Worm (Caenorhabditis elegans) whole organism, young adult: ENCODE data around the gene Y116A8C.37.

Experiments used
- B0019.2 ChIP-seq: fragments of 200-800 bp; sonication (Bioruptor generic); conservative IDR thresholded peaks from 2 replicates; pipeline ENCODE4 v1.3.6; 2022; ENCODE audit warnings: missing genetic modification reagents, missing genetic modification characterization, missing compliant biosample characterization
- B0261.1 ChIP-seq: sonication (generic microtip); optimal IDR thresholded peaks from 2 replicates; lab custom pipeline; 2016; ENCODE audit warnings: mild to moderate bottlenecking, missing genetic modification characterization, moderate library complexity, missing compliant biosample characterization
- B0336.3 ChIP-seq: fragments of 200-800 bp; sonication (Bioruptor generic); IDR thresholded peaks from 2 replicates; pipeline ENCODE4 v1.3.6; 2022; ENCODE audit warnings: missing genetic modification characterization, missing compliant biosample characterization
- C06A6.2 ChIP-seq: fragments of 200-800 bp; sonication (Bioruptor generic); conservative IDR thresholded peaks from 2 replicates; pipeline ENCODE4 v1.3.6; 2022; ENCODE audit warnings: missing genetic modification characterization, missing compliant biosample characterization
- F23B12.7 ChIP-seq: sonication (generic microtip); optimal IDR thresholded peaks from 2 replicates; lab custom pipeline; 2017; ENCODE audit warnings: missing genetic modification characterization, mild to moderate bottlenecking, missing compliant biosample characterization, antibody characterized with exemption, moderate library complexity; ENCODE audit not compliant: insufficient read depth
- F52B5.7 ChIP-seq: sonication (generic microtip); optimal IDR thresholded peaks from 2 replicates; lab custom pipeline; 2016; ENCODE audit warnings: mild to moderate bottlenecking, missing genetic modification characterization, missing compliant biosample characterization
- T07F8.4 ChIP-seq: sonication (generic microtip); optimal IDR thresholded peaks from 2 replicates; lab custom pipeline; 2016; ENCODE audit warnings: mild to moderate bottlenecking, missing genetic modification characterization, moderate library complexity, missing compliant biosample characterization
- Y56A3A.18 ChIP-seq: fragments of 200-800 bp; sonication (Bioruptor generic); IDR thresholded peaks from 2 replicates; pipeline ENCODE4 v1.3.6; 2022; ENCODE audit warnings: missing genetic modification reagents, missing genetic modification characterization, missing compliant biosample characterization
- Y95B8A.8 ChIP-seq: fragments of 200-800 bp; sonication (Bioruptor generic); IDR thresholded peaks from 2 replicates; pipeline ENCODE4 v1.3.6; 2022; ENCODE audit warnings: missing genetic modification reagents, missing genetic modification characterization, missing compliant biosample characterization
- ZK185.1 ChIP-seq: sonication (generic microtip); optimal IDR thresholded peaks from 2 replicates; lab custom pipeline; 2016; ENCODE audit warnings: mild to moderate bottlenecking, missing genetic modification characterization, missing compliant biosample characterization; ENCODE audit not compliant: poor library complexity, severe bottlenecking
- akir-1 ChIP-seq: fragments of 200-800 bp; sonication (Bioruptor generic); optimal IDR thresholded peaks from 2 replicates; lab custom pipeline; 2018; ENCODE audit warnings: mild to moderate bottlenecking, missing genetic modification characterization, moderate library complexity, missing compliant biosample characterization
- attf-3 ChIP-seq: fragments of 200-800 bp; sonication (Bioruptor generic); conservative IDR thresholded peaks from 2 replicates; pipeline ENCODE4 v1.3.6; 2022; ENCODE audit warnings: missing genetic modification reagents, missing genetic modification characterization, missing compliant biosample characterization
- attf-5 ChIP-seq: fragments of 200-800 bp; sonication (Bioruptor generic); optimal IDR thresholded peaks from 2 replicates; lab custom pipeline; 2018; ENCODE audit warnings: mild to moderate bottlenecking, missing genetic modification characterization, missing compliant biosample characterization
- attf-6 ChIP-seq: fragments of 200-800 bp; sonication (Bioruptor generic); IDR thresholded peaks from 2 replicates; pipeline ENCODE4 v1.3.6; 2022; ENCODE audit warnings: missing genetic modification reagents, missing genetic modification characterization, missing compliant biosample characterization
- ccch-3 ChIP-seq: fragments of 200-800 bp; sonication (Bioruptor generic); optimal IDR thresholded peaks from 2 replicates; lab custom pipeline; 2018; ENCODE audit warnings: mild to moderate bottlenecking, missing genetic modification characterization, missing compliant biosample characterization
- dox-1 ChIP-seq: fragments of 200-800 bp; sonication (Bioruptor generic); IDR thresholded peaks from 2 replicates; pipeline ENCODE4 v1.3.6; 2022; ENCODE audit warnings: missing genetic modification reagents, missing genetic modification characterization, missing compliant biosample characterization
- dpff-1 ChIP-seq: sonication (generic microtip); optimal IDR thresholded peaks from 2 replicates; lab custom pipeline; 2017; ENCODE audit warnings: mild to moderate bottlenecking, missing genetic modification characterization, missing compliant biosample characterization
- egrh-3 ChIP-seq: fragments of 200-800 bp; sonication (Bioruptor generic); IDR thresholded peaks from 2 replicates; pipeline ENCODE4 v1.3.6; 2022; ENCODE audit warnings: missing genetic modification reagents, missing genetic modification characterization, missing compliant biosample characterization
- gei-17 ChIP-seq: fragments of 200-800 bp; sonication (Bioruptor generic); optimal IDR thresholded peaks from 2 replicates; lab custom pipeline; 2018; ENCODE audit warnings: mild to moderate bottlenecking, missing genetic modification characterization, missing compliant biosample characterization
- let-607 ChIP-seq, 2 experiments: fragments of 200-800 bp in 1 of 2; sonication (Bioruptor generic) in 1 of 2; sonication (generic microtip) in 1 of 2; optimal IDR thresholded peaks; 2 replicates each; lab custom pipeline; 2016 to 2018; ENCODE audit warnings: mild to moderate bottlenecking in 2 of 2, missing compliant biosample characterization in 2 of 2, missing genetic modification characterization in 2 of 2, moderate library complexity in 2 of 2, missing genotype in 1 of 2
- lin-54 ChIP-seq: fragments of 200-800 bp; sonication (Bioruptor generic); optimal IDR thresholded peaks from 2 replicates; lab custom pipeline; 2018; ENCODE audit warnings: mild to moderate bottlenecking, missing genetic modification characterization, missing compliant biosample characterization
- lir-1 ChIP-seq: fragments of 200-800 bp; sonication (Bioruptor generic); conservative IDR thresholded peaks from 2 replicates; pipeline ENCODE4 v1.3.6; 2022; ENCODE audit warnings: missing genetic modification reagents, missing genetic modification characterization, missing compliant biosample characterization
- lsl-1 ChIP-seq: fragments of 200-800 bp; sonication (Bioruptor generic); optimal IDR thresholded peaks from 2 replicates; lab custom pipeline; 2018; ENCODE audit warnings: mild to moderate bottlenecking, missing genetic modification characterization, moderate library complexity, missing compliant biosample characterization
- madf-3 ChIP-seq: fragments of 200-800 bp; sonication (Bioruptor generic); IDR thresholded peaks from 2 replicates; pipeline ENCODE4 v1.3.6; 2022; ENCODE audit warnings: missing genetic modification reagents, missing genetic modification characterization, missing compliant biosample characterization
- madf-6 ChIP-seq: fragments of 200-800 bp; sonication (Bioruptor generic); IDR thresholded peaks from 2 replicates; pipeline ENCODE4 v1.3.6; 2022; ENCODE audit warnings: missing genetic modification reagents, missing genetic modification characterization, missing compliant biosample characterization
- madf-8 ChIP-seq: fragments of 200-800 bp; sonication (Bioruptor generic); conservative IDR thresholded peaks from 2 replicates; pipeline ENCODE4 v1.3.6; 2022; ENCODE audit warnings: missing genetic modification reagents, missing genetic modification characterization, missing compliant biosample characterization
- mxl-1 ChIP-seq: sonication (generic microtip); optimal IDR thresholded peaks from 2 replicates; lab custom pipeline; 2016; ENCODE audit warnings: missing genetic modification characterization, missing compliant biosample characterization
- nfya-2 ChIP-seq: fragments of 200-800 bp; sonication (Bioruptor generic); IDR thresholded peaks from 2 replicates; pipeline ENCODE4 v1.3.6; 2022; ENCODE audit warnings: missing genetic modification reagents, missing genetic modification characterization, missing compliant biosample characterization
- nfyb-1 ChIP-seq: fragments of 200-800 bp; sonication (Bioruptor generic); IDR thresholded peaks from 2 replicates; pipeline ENCODE4 v1.3.6; 2022; ENCODE audit warnings: missing genetic modification reagents, missing genetic modification characterization, missing compliant biosample characterization
- nhr-179 ChIP-seq: sonication (generic microtip); optimal IDR thresholded peaks from 2 replicates; lab custom pipeline; 2016; ENCODE audit warnings: mild to moderate bottlenecking, missing genetic modification characterization, missing compliant biosample characterization
- nhr-80 ChIP-seq: sonication (generic microtip); optimal IDR thresholded peaks from 2 replicates; lab custom pipeline; 2016; ENCODE audit warnings: missing genetic modification characterization, missing compliant biosample characterization
- pbrm-1 ChIP-seq: fragments of 200-800 bp; sonication (Bioruptor generic); IDR thresholded peaks from 2 replicates; pipeline ENCODE4 v1.3.6; 2022; ENCODE audit warnings: missing genetic modification reagents, missing genetic modification characterization, missing compliant biosample characterization
- rcor-1 ChIP-seq: fragments of 200-800 bp; sonication (Bioruptor generic); IDR thresholded peaks from 2 replicates; pipeline ENCODE4 v1.3.6; 2022; ENCODE audit warnings: missing genetic modification reagents, missing genetic modification characterization, missing compliant biosample characterization
- rec-8 ChIP-seq, 2 experiments: sonication (generic microtip); optimal IDR thresholded peaks; 2 replicates each; lab custom pipeline; 2016; ENCODE audit warnings: mild to moderate bottlenecking in 2 of 2, missing genetic modification characterization in 2 of 2, missing genetic modification reagents in 2 of 2, missing genotype in 2 of 2, missing biosample characterization in 1 of 2, missing compliant biosample characterization in 1 of 2, moderate library complexity in 1 of 2
- sdz-38 ChIP-seq: sonication (generic microtip); optimal IDR thresholded peaks from 2 replicates; lab custom pipeline; 2016; ENCODE audit warnings: missing genotype, missing genetic modification characterization, missing compliant biosample characterization
- sea-2 ChIP-seq: fragments of 200-800 bp; sonication (Bioruptor generic); IDR thresholded peaks from 2 replicates; pipeline ENCODE4 v1.3.6; 2022; ENCODE audit warnings: missing genetic modification characterization, missing compliant biosample characterization
- snpc-1.1 ChIP-seq: sonication (generic microtip); optimal IDR thresholded peaks from 2 replicates; lab custom pipeline; 2017; ENCODE audit warnings: missing genetic modification characterization, mild to moderate bottlenecking, missing compliant biosample characterization, antibody characterized with exemption, moderate library complexity, missing genotype, missing genetic modification reagents; ENCODE audit not compliant: insufficient read depth
- snpc-4 ChIP-seq, 5 experiments: fragments of 150-350 bp in 1 of 5; sonication (generic microtip) in 4 of 5; optimal IDR thresholded peaks; 2 replicates each; lab custom pipeline; 2014 to 2018; ENCODE audit warnings: missing genetic modification characterization in 5 of 5, missing biosample characterization in 3 of 5, antibody characterized with exemption in 2 of 5, mild to moderate bottlenecking in 2 of 5, missing compliant biosample characterization in 2 of 5, missing genotype in 2 of 5, moderate library complexity in 2 of 5, missing genetic modification reagents in 1 of 5
- tbp1 ChIP-seq: fragments of 200-800 bp; sonication (Bioruptor generic); optimal IDR thresholded peaks from 2 replicates; lab custom pipeline; 2018; ENCODE audit warnings: mild to moderate bottlenecking, missing genetic modification characterization, missing compliant biosample characterization
- xnd-1 ChIP-seq: sonication (generic microtip); optimal IDR thresholded peaks from 2 replicates; lab custom pipeline; 2016; ENCODE audit warnings: missing genotype, missing genetic modification reagents, missing genetic modification characterization, missing compliant biosample characterization
- zim-3 ChIP-seq: sonication (generic microtip); optimal IDR thresholded peaks from 2 replicates; lab custom pipeline; 2017; ENCODE audit warnings: mild to moderate bottlenecking, missing genetic modification characterization, moderate library complexity, missing compliant biosample characterization
- ztf-22 ChIP-seq: fragments of 200-800 bp; sonication (Bioruptor generic); optimal IDR thresholded peaks from 2 replicates; lab custom pipeline; 2018; ENCODE audit warnings: mild to moderate bottlenecking, missing genetic modification characterization, moderate library complexity, missing compliant biosample characterization
- ztf-26 ChIP-seq: sonication (generic microtip); optimal IDR thresholded peaks from 2 replicates; lab custom pipeline; 2017; ENCODE audit warnings: missing genetic modification characterization, missing compliant biosample characterization

Gene Y116A8C.37

ce11 chrIV:17088849-17089248, 42.1 kb downstream of the Y116A8C.37 start, which contains the start of gene Y116A8C.43 (continued):
- TF ChIP-seq nfyb-1 (GFP tag; lab: Robert Waterston, UW) (0 out of 2 replicates have a peak, but pooled peaks have one; percentile 29), zim-3 (tag; lab: Kevin White, UChicago) (peak; percentile 57), lsl-1 (GFP tag; lab: Kevin White, UChicago) (no peak), C06A6.2 (GFP tag; lab: Robert Waterston, UW) (no peak), F52B5.7 (peak; percentile 39), akir-1 (GFP tag; lab: Kevin White, UChicago) (no peak), let-607 (tag; optimal IDR thresholded peaks at IDR 0.05; lab: Kevin White, UChicago) (no peak), Y56A3A.18 (GFP tag; lab: Robert Waterston, UW) (0 out of 2 replicates have a peak, but pooled peaks have one; percentile 53), B0261.1 (tag; lab: Kevin White, UChicago) (no peak), lir-1 (GFP tag; lab: Robert Waterston, UW) (no peak), sdz-38 (no peak), B0336.3 (GFP tag; lab: Robert Waterston, UW) (peak; percentile 68; the same call in 1 of the 2 replicates), xnd-1 (tag; lab: Kevin White, UChicago) (no peak), gei-17 (GFP tag; lab: Kevin White, UChicago) (no peak), snpc-4 (GFP tag; optimal IDR thresholded peaks at IDR 0.05; lab: Kevin White, UChicago) (peak; percentile 45), snpc-4 (tag; optimal IDR thresholded peaks at IDR 0.05; lab: Kevin White, UChicago) (peak in 1 of 4 experiments; percentile 88)

- TF ChIP-seq snpc-1.1 (tag; lab: Kevin White, UChicago) = peak; percentile 4
- no peak for TF ChIP-seq xnd-1 (tag; lab: Kevin White, UChicago)
- TF ChIP-seq ZK185.1 = peak; percentile 55
- TF ChIP-seq ccch-3 = peak; percentile 72
- no peak for TF ChIP-seq ztf-26 (tag; lab: Kevin White, UChicago)
- peak; percentile 50; the same call in 1 of the 2 replicates for TF ChIP-seq egrh-3 (GFP tag; lab: Robert Waterston, UW)
- peak; percentile 20 for TF ChIP-seq B0261.1 (tag; lab: Kevin White, UChicago)
- no peak; the same call in 1 of the 2 replicates for TF ChIP-seq attf-3 (GFP tag; lab: Robert Waterston, UW)
- no peak for TF ChIP-seq dpff-1 (tag; lab: Kevin White, UChicago)
- TF ChIP-seq dox-1 (GFP tag; lab: Robert Waterston, UW) = peak; percentile 91
- TF ChIP-seq snpc-4 (GFP tag; optimal IDR thresholded peaks at IDR 0.05; lab: Kevin White, UChicago) = peak; percentile 73
- TF ChIP-seq snpc-4 (tag; optimal IDR thresholded peaks at IDR 0.05; lab: Kevin White, UChicago) = peak; percentile 36 to 91 (median 73)
- TF ChIP-seq attf-5 (GFP tag; lab: Kevin White, UChicago) = peak; percentile 96
- peak; percentile 83 for TF ChIP-seq lin-54 (GFP tag; lab: Kevin White, UChicago)
- peak; percentile 88 for TF ChIP-seq attf-6
- TF ChIP-seq tbp1 (GFP tag; lab: Kevin White, UChicago) = peak; percentile 71
- TF ChIP-seq madf-8 (GFP tag; lab: Robert Waterston, UW) = no peak
- no peak for TF ChIP-seq nfya-2 (GFP tag; lab: Robert Waterston, UW)
- TF ChIP-seq sea-2 (GFP tag; lab: Robert Waterston, UW) = no peak
- peak; percentile 78 for TF ChIP-seq pbrm-1 (GFP tag; lab: Robert Waterston, UW)
- peak; percentile 27 for TF ChIP-seq mxl-1 (tag; lab: Kevin White, UChicago)
- peak; percentile 18 for TF ChIP-seq F23B12.7 (tag; lab: Kevin White, UChicago)
- TF ChIP-seq B0019.2 (GFP tag; lab: Robert Waterston, UW) = 0 out of 2 replicates have a peak, but pooled peaks have one; percentile 12
- TF ChIP-seq nhr-80 (tag; lab: Kevin White, UChicago) = peak; percentile 13
- TF ChIP-seq B0336.3 (GFP tag; lab: Robert Waterston, UW) = 0 out of 2 replicates have a peak, but pooled peaks have one; percentile 25
- peak; percentile 63; the same call in 1 of the 2 replicates for TF ChIP-seq Y95B8A.8 (GFP tag; lab: Robert Waterston, UW)
- TF ChIP-seq T07F8.4 (tag; lab: Kevin White, UChicago) = peak; percentile 24
- peak; percentile 99 for TF ChIP-seq madf-3 (GFP tag; lab: Robert Waterston, UW)
- no peak for TF ChIP-seq nhr-179 (tag; lab: Kevin White, UChicago)
- TF ChIP-seq rec-8 (tag; optimal IDR thresholded peaks at IDR 0.05; lab: Kevin White, UChicago) = peak; percentile 33 to 37
- TF ChIP-seq ztf-22 (GFP tag; lab: Kevin White, UChicago) = no peak
- TF ChIP-seq madf-6 (GFP tag; lab: Robert Waterston, UW) = peak; percentile 54
- TF ChIP-seq rcor-1 (GFP tag; lab: Robert Waterston, UW) = peak; percentile 54; the same call in 1 of the 2 replicates
Measured at ce11 chrIV:17087384-17088099, 43.4 kb downstream of the Y116A8C.37 start, which contains the start of the genes snx-13 and snr-1. snx-13 (minus strand) TSS chrIV:17087438. snr-1 (plus strand) TSS chrIV:17088049.
